Worm (Caenorhabditis elegans) whole organism, L3 larva: ENCODE measurements around the gene Y73C8B.1.

Source experiments
- ceh-9 ChIP-seq: sonication (generic microtip); optimal IDR thresholded peaks from 2 replicates; lab custom pipeline; 2018; ENCODE audit warnings: missing biosample characterization, missing genetic modification characterization
- egl-27 ChIP-seq: sonication (generic microtip); optimal IDR thresholded peaks from 4 replicates; lab custom pipeline; 2017; ENCODE audit warnings: missing biosample characterization, missing genetic modification reagents, missing genetic modification characterization
- elt-1 ChIP-seq: fragments of 150-350 bp; optimal IDR thresholded peaks from 2 replicates; lab custom pipeline; 2014; ENCODE audit warnings: missing biosample characterization, missing genetic modification characterization
- lin-39 ChIP-seq: fragments of 150-350 bp; optimal IDR thresholded peaks from 2 replicates; lab custom pipeline; 2018; ENCODE audit warnings: missing biosample characterization, missing genetic modification reagents, missing genetic modification characterization
- mdl-1 ChIP-seq: fragments of 150-350 bp; optimal IDR thresholded peaks from 2 replicates; lab custom pipeline; 2014; ENCODE audit warnings: missing biosample characterization, missing genetic modification characterization
- nhr-23 ChIP-seq: fragments of 150-350 bp; optimal IDR thresholded peaks from 2 replicates; lab custom pipeline; 2014; ENCODE audit warnings: missing biosample characterization, missing genetic modification reagents, missing genetic modification characterization
- nhr-25 ChIP-seq: sonication (generic microtip); optimal IDR thresholded peaks from 2 replicates; lab custom pipeline; 2017; ENCODE audit warnings: missing biosample characterization, missing genetic modification characterization
- nhr-28 ChIP-seq: fragments of 150-350 bp; optimal IDR thresholded peaks from 2 replicates; lab custom pipeline; 2014; ENCODE audit warnings: missing biosample characterization, missing genetic modification characterization
- ztf-4 ChIP-seq: fragments of 150-350 bp; optimal IDR thresholded peaks from 2 replicates; lab custom pipeline; 2014; ENCODE audit warnings: missing biosample characterization, missing genetic modification characterization

DNA sequence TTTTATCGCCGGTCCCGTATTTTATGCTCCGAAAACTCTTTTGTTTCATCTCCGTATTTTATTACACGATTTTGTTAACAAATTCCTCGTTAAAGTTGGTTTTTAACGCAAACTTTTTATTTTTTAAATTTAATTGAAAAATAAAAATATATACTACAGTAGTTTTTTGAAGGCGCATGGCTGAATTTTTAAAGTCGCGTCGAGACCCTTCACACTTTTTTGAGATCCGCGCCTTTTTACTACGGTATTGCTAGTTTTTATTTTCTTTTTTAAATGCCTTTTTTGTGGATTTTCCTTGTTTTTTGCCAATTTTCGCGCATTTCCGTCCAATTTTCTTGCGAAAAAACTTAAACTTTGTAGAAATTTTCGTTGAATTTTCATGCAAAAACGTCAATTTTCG lies 7.8 kb upstream of the Y73C8B.1 start:
- TF ChIP-seq lin-39 (no peak), mdl-1 (tag; lab: Kevin White, UChicago) (no peak), elt-1 (tag; lab: Kevin White, UChicago) (no peak), nhr-28 (tag; lab: Kevin White, UChicago) (no peak), ceh-9 (tag; lab: Kevin White, UChicago) (no peak), ztf-4 (tag; lab: Kevin White, UChicago) (no peak), nhr-25 (tag; lab: Kevin White, UChicago) (no peak), egl-27 (no peak), nhr-23 (tag; lab: Kevin White, UChicago) (no peak)
